Worm (Caenorhabditis elegans): ENCODE measurements around the gene C34H4.5.

The C34H4.5 gene

ce11 chrIV:1523418-1523817 lies 26.6 kb downstream of the C34H4.5 start, which contains the start of gene K03H6.1:
K03H6.1 (plus strand) TSS chrIV:1523718.
- TF ChIP-seq unc-42 (tag; optimal IDR thresholded peaks at IDR 0.05) (no peak), lin-11 (tag; optimal IDR thresholded peaks at IDR 0.05) (no peak), ceh-48 (tag; optimal IDR thresholded peaks at IDR 0.05) (no peak), dve-1 (tag; optimal IDR thresholded peaks at IDR 0.05) (no peak)

- no peak for TF ChIP-seq hlh-30 (tag; optimal IDR thresholded peaks at IDR 0.05; ENCODE audit: insufficient read depth)
- no peak for TF ChIP-seq unc-86 (tag; optimal IDR thresholded peaks at IDR 0.05)
Observed at ce11 chrIV:1522358-1522757, 27.7 kb downstream of the C34H4.5 start.

- TF ChIP-seq ama-1 (optimal IDR thresholded peaks at IDR 0.05): no peak
- no peak for TF ChIP-seq elt-4 (tag; optimal IDR thresholded peaks at IDR 0.05)
- TF ChIP-seq gmeb-2 (tag; optimal IDR thresholded peaks at IDR 0.05): no peak
- no peak for TF ChIP-seq nhr-232 (tag; optimal IDR thresholded peaks at IDR 0.05)
- TF ChIP-seq fkh-10 (GFP tag; optimal IDR thresholded peaks at IDR 0.05): no peak
- no peak for TF ChIP-seq ceh-6 (GFP tag; optimal IDR thresholded peaks at IDR 0.05)
- TF ChIP-seq nfya-1 (tag; optimal IDR thresholded peaks at IDR 0.05): no peak
- no peak for TF ChIP-seq hlh-30 (tag; optimal IDR thresholded peaks at IDR 0.05; ENCODE audit: insufficient read depth)
Observed at ce11 chrIV:1521224-1521623, 28.8 kb downstream of the C34H4.5 start, which contains the start of gene K03H6.4. K03H6.4 (minus strand) TSS chrIV:1521324.

- TF ChIP-seq elt-4 (tag; optimal IDR thresholded peaks at IDR 0.05) (no peak), tbx-7 (tag; optimal IDR thresholded peaks at IDR 0.05) (no peak), fkh-6 (tag; optimal IDR thresholded peaks at IDR 0.05) (no peak), ztf-16 (tag; optimal IDR thresholded peaks at IDR 0.05) (no peak), ceh-19 (GFP tag; optimal IDR thresholded peaks at IDR 0.05) (no peak), syd-9 (tag; optimal IDR thresholded peaks at IDR 0.05) (no peak), lim-6 (tag; optimal IDR thresholded peaks at IDR 0.05) (no peak), pat-9 (tag; optimal IDR thresholded peaks at IDR 0.05) (no peak), hlh-8 (tag; optimal IDR thresholded peaks at IDR 0.05) (no peak), nfya-1 (tag; optimal IDR thresholded peaks at IDR 0.05) (no peak), dmd-4 (tag; optimal IDR thresholded peaks at IDR 0.05; ENCODE audit: borderline replicate concordance) (no peak), ttx-3 (tag; optimal IDR thresholded peaks at IDR 0.05) (no peak), dve-1 (tag; optimal IDR thresholded peaks at IDR 0.05) (no peak), fax-1 (tag; optimal IDR thresholded peaks at IDR 0.05) (no peak), C08G9.2 (tag; optimal IDR thresholded peaks at IDR 0.05) (no peak), gmeb-2 (tag; optimal IDR thresholded peaks at IDR 0.05) (no peak)
Observed at ce11 chrIV:1516527-1516926, 33.5 kb downstream of the C34H4.5 start, which contains the start of gene clec-172. clec-172 (minus strand) TSS chrIV:1516627.

ce11 chrIV:1515891-1516290 lies 34.1 kb downstream of the C34H4.5 start:
- no peak for TF ChIP-seq ref-2 (tag; optimal IDR thresholded peaks at IDR 0.05)
- TF ChIP-seq eyg-1 (tag; optimal IDR thresholded peaks at IDR 0.05): no peak
- no peak for TF ChIP-seq ceh-24 (tag; optimal IDR thresholded peaks at IDR 0.05)

- TF ChIP-seq unc-3 (GFP tag; conservative IDR thresholded peaks at IDR 0.05) (0 out of 2 replicates have a peak, but pooled peaks have one; percentile 31), unc-3 (tag; optimal IDR thresholded peaks at IDR 0.05) (no peak), che-1 (tag; optimal IDR thresholded peaks at IDR 0.05) (peak; percentile 14), sox-4 (tag; optimal IDR thresholded peaks at IDR 0.05) (peak; percentile 1), ceh-34 (tag; optimal IDR thresholded peaks at IDR 0.05) (peak; percentile 4), pag-3 (tag; optimal IDR thresholded peaks at IDR 0.05; ENCODE audit: borderline replicate concordance) (no peak), hlh-30 (tag; optimal IDR thresholded peaks at IDR 0.05; ENCODE audit: insufficient read depth) (peak; percentile 37)
Observed at ce11 chrIV:1514415-1514814, 35.6 kb downstream of the C34H4.5 start.

Measured in whole organism, late embryonic.